Worm (Caenorhabditis elegans): ENCODE data around the gene ubxn-2.

The ubxn-2 gene

ce11 chrIV:2725784-2726183 is at the start of gene ubxn-2 (continued):
- peak in 1 of 3 experiments; percentile 70 for TF ChIP-seq lin-35 (GFP tag; optimal IDR thresholded peaks at IDR 0.05)
- TF ChIP-seq snpc-1.3 (tag; optimal IDR thresholded peaks at IDR 0.05; ENCODE audit: insufficient read depth) = peak; percentile 21
- peak; percentile 36 for TF ChIP-seq attf-3 (GFP tag; conservative IDR thresholded peaks at IDR 0.05)
- peak; percentile 65 for TF ChIP-seq F33H1.4 (GFP tag; IDR thresholded peaks at IDR 0.05)
- no peak for TF ChIP-seq F37B4.10 (GFP tag; IDR thresholded peaks at IDR 0.05)
- no peak for TF ChIP-seq cebp-1 (GFP tag; IDR thresholded peaks at IDR 0.05)
- TF ChIP-seq cebp-1 (tag; optimal IDR thresholded peaks at IDR 0.05) = peak; percentile 78
- no peak for TF ChIP-seq snpc-4 (GFP tag; optimal IDR thresholded peaks at IDR 0.05)
- peak in 2 of 4 experiments; percentile 34 to 49 for TF ChIP-seq snpc-4 (tag; optimal IDR thresholded peaks at IDR 0.05)
- peak; percentile 19 for TF ChIP-seq unc-130 (GFP tag; optimal IDR thresholded peaks at IDR 0.05)
- TF ChIP-seq lsl-1 (GFP tag; optimal IDR thresholded peaks at IDR 0.05) = peak; percentile 52
- peak; percentile 83 for TF ChIP-seq dox-1 (GFP tag; IDR thresholded peaks at IDR 0.05)
- TF ChIP-seq rcor-1 (GFP tag; IDR thresholded peaks at IDR 0.05) = peak; percentile 56; the same call in 1 of the 2 replicates
- TF ChIP-seq D2030.7 (GFP tag; IDR thresholded peaks at IDR 0.05) = peak; percentile 64
- TF ChIP-seq ceh-79 (tag; optimal IDR thresholded peaks at IDR 0.05) = no peak
- TF ChIP-seq mxl-1 (tag; optimal IDR thresholded peaks at IDR 0.05) = no peak
- TF ChIP-seq tbp1 (GFP tag; optimal IDR thresholded peaks at IDR 0.05) = peak; percentile 58
- TF ChIP-seq ztf-18 (tag; optimal IDR thresholded peaks at IDR 0.05) = peak; percentile 96
- TF ChIP-seq ztf-3 (GFP tag; optimal IDR thresholded peaks at IDR 0.05) = no peak
- TF ChIP-seq Y67H2A.10 (GFP tag; conservative IDR thresholded peaks at IDR 0.05) = no peak

ce11 chrIV:2774500-2774899 is 48.9 kb upstream of the ubxn-2 start:
- TF ChIP-seq tbp1 (GFP tag; optimal IDR thresholded peaks at IDR 0.05) (peak; percentile 45), nhr-80 (tag; optimal IDR thresholded peaks at IDR 0.05) (peak; percentile 26), gei-17 (GFP tag; optimal IDR thresholded peaks at IDR 0.05) (peak; percentile 6), Y53G8AR.9 (GFP tag; conservative IDR thresholded peaks at IDR 0.05) (peak; percentile 61; the same call in 1 of the 2 replicates), zfh-2 (GFP tag; conservative IDR thresholded peaks at IDR 0.05) (peak; percentile 60; the same call in 1 of the 2 replicates), pbrm-1 (GFP tag; IDR thresholded peaks at IDR 0.05) (peak; percentile 72), die-1 (tag; optimal IDR thresholded peaks at IDR 0.05) (no peak), F39B2.1 (GFP tag; IDR thresholded peaks at IDR 0.05) (no peak), snpc-1.1 (tag; optimal IDR thresholded peaks at IDR 0.05; ENCODE audit: insufficient read depth) (no peak), lin-40 (tag; optimal IDR thresholded peaks at IDR 0.05) (peak; percentile 78), let-526 (GFP tag; IDR thresholded peaks at IDR 0.05) (peak; percentile 85; the same call in 1 of the 2 replicates), repo-1 (tag; optimal IDR thresholded peaks at IDR 0.05) (no peak), somi-1 (GFP tag; optimal IDR thresholded peaks at IDR 0.05) (peak; percentile 20), C17E4.6 (GFP tag; IDR thresholded peaks at IDR 0.05) (no peak), ceh-100 (GFP tag; IDR thresholded peaks at IDR 0.05) (no peak), madf-10 (tag; optimal IDR thresholded peaks at IDR 0.05) (peak; percentile 17), mcd-1 (GFP tag; IDR thresholded peaks at IDR 0.05) (peak; percentile 55; the same call in 1 of the 2 replicates), ceh-27 (GFP tag; optimal IDR thresholded peaks at IDR 0.05) (peak; percentile 62), pha-4 (tag; optimal IDR thresholded peaks at IDR 0.05) (peak; percentile 79), dpl-1 (GFP tag; optimal IDR thresholded peaks at IDR 0.05) (no peak), chd-7 (tag; optimal IDR thresholded peaks at IDR 0.05) (peak; percentile 73), B0336.3 (GFP tag; IDR thresholded peaks at IDR 0.05) (peak; percentile 71), lin-35 (GFP tag; optimal IDR thresholded peaks at IDR 0.05) (peak in 1 of 3 experiments; percentile 28), dpff-1 (tag; optimal IDR thresholded peaks at IDR 0.05) (no peak), mel-28 (tag; optimal IDR thresholded peaks at IDR 0.05; ENCODE audit: borderline replicate concordance) (no peak), mes-4 (tag; optimal IDR thresholded peaks at IDR 0.05) (no peak), nfya-2 (GFP tag; IDR thresholded peaks at IDR 0.05) (no peak), unc-62 (GFP tag; optimal IDR thresholded peaks at IDR 0.05) (no peak), bed-1 (GFP tag; IDR thresholded peaks at IDR 0.05) (no peak), ztf-22 (GFP tag; optimal IDR thresholded peaks at IDR 0.05) (no peak), ekl-4 (GFP tag; IDR thresholded peaks at IDR 0.05) (peak; percentile 83)
